Fruit fly (Drosophila melanogaster) whole organism, larva: ENCODE data around the gene myo.

ENCODE experiments used
- noc ChIP-seq: fragments of 200-800 bp; sonication (Bioruptor generic); optimal IDR thresholded peaks from 3 replicates; lab custom pipeline; 2019; ENCODE audit warnings: missing biosample characterization, mild to moderate bottlenecking, missing genetic modification characterization, moderate library complexity

myo gene

DNA sequence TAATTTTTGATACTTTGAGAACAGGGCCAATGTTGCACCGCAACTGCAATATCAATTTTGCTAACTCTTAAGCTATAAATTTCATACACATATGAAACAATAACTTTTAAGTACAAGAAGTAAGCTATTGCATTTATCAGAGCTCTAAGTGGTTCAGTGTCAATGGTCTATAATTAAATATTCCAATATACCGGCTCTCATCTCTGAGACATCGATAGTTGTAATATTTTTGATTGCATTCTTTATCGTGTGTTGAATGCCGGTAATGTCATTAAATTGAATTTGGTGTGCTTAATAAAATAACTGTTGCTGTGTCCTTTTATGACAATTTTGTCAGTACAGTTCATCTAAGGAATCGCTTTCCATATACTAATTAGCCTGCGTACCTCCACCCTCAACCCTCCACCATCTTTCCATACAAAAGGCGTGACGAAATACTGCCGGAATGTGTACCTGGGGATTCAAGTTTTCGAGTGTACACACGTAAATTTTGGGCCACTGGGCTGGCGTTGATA lies 24.9 kb downstream of the myo start, which contains the start of gene CG11360:
Gene CG11360 (plus strand): TSS at position 238 of the 515 bp plus-strand sequence.
- TF ChIP-seq noc (tag; lab: Kevin White, UChicago) = no peak

DNA sequence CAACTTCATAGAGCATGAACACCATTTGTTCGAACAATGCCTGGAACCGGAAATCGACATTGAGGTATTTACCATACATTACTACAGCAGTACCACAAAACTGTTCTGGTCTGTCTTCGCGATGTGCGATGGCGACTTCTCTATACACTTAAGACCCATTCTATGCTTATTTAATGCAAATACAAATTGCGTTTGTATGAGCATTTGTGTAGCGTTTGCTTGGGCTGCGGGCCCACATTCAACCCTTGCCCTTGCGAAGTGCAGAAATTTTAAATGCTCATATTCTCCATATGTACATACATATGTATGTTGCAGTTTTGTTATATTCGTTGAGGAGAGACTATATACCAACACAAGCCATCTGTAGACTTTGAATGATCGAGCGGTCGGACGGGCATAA lies 31.6 kb downstream of the myo start:
- TF ChIP-seq noc (tag; lab: Kevin White, UChicago) = no peak

DNA sequence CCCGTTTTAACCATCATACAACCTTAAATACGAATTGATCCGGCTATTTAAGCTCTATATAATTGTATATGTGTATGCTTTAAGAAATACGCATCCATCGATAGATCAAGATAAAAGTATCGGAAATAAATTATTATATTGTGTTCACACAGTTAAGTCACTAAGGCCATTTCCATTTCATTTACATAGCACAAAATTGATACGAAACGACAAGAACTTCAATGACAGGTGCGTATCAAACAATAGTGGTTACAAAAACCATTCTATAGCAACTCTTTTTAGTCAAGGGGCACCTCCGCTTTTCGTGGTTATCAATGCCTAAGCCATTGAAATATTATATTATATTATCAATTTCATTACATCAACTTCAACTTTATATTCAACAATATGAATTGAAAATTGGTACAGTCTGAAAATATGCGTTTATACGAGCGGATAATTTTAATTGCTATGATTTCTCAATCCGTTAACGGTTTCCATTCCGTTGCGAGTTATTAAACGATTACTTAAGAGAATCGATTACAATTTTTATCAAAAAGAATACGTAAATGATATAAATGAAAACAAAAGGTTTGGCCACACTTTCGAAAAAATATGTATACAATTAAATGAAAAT lies 32.7 kb downstream of the myo start, which contains the start of the genes CG46466 and Slip1:
Gene CG46466 (minus strand): TSS at position 70 of the 616 bp plus-strand sequence.
Gene Slip1 (plus strand): TSS at position 567 of the 616 bp plus-strand sequence.
- no peak for TF ChIP-seq noc (tag; lab: Kevin White, UChicago)

DNA sequence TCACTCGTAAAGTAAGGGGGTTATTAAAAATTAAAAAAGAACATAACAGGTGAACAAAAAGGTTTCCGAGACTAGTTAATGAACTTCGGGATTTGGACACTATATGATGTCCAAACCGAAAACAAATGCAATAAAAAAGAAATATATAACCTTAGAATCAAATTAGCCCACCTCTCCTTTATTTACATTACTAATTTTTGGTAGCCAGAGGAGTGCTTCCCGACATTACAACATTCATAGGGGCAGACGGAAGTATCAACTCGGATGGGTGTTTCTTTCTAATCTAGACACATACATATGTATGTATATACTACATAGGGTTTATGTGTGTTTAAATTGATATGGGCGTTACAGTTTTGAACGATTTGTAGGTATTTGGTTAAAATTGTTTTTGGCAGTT lies 33.8 kb downstream of the myo start:
- TF ChIP-seq noc (tag; lab: Kevin White, UChicago) = no peak

DNA sequence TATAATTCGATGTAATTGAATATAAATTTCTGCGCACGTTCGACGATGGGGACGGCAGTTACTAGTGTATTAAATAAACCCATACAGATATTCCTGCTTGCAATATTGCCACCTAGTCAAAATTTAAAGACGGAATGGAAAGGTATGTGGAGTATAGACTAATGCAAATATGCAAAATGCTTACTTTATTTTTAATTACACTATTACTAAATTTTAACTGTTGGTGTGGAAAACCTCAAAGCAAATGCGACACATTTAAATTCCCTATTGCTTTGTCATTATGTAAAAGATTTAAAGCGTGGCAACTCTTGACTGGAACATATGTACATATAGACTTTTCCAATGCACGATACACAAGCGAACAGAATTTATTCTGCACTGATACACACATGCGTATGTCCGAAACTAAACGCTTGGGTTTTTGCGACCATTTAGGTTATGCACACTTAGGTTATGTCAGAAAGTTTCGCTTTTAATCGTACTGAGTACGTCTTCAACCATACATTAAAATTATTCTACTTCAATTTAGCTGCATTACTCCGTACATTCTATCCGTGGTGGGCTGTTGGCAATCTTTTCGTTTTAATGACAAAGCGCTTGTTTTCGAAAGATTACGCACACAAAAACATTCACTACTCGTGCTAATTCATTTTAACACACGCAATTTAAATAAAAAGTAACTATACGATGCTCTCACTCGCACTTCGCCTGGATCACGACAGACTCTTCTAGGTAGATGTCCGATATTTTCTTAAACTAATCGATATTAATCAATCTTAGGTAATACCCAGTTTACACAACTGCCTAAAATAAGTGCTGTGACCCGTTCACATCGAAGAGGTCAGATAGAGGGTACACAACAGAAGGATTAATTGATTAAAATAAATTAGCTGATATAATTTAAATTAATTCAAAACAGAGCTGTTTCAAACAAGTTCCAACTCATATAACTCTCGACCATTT lies 35.7 kb downstream of the myo start, which contains the start of gene gw:
Gene gw (minus strand): TSS at position 725 of the 963 bp plus-strand sequence.
- no peak for TF ChIP-seq noc (tag; lab: Kevin White, UChicago)

DNA sequence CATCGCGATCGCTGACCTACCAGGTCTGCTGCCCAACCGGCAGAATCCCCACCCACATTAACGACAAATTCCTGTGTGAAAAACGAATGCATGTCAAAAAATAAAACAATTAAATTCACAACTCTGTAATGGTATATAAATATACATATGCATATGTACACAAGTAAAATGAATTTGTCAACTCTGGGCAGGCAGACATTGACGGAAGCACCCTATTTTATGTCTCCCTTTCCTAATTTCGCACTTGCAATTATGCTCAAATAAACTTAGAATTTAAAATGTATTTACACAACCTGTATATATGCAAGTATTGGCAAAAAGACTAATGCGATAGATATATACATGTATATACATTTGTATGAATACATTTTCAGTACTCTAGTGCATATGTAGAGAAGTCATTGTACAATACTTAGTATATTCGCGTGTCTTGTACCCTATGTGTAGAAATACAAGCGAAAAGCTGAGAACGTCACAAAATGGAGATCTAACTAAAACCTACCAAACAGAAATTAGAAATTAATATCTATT lies 36.7 kb downstream of the myo start:
- TF ChIP-seq noc (tag; lab: Kevin White, UChicago) = no peak

DNA sequence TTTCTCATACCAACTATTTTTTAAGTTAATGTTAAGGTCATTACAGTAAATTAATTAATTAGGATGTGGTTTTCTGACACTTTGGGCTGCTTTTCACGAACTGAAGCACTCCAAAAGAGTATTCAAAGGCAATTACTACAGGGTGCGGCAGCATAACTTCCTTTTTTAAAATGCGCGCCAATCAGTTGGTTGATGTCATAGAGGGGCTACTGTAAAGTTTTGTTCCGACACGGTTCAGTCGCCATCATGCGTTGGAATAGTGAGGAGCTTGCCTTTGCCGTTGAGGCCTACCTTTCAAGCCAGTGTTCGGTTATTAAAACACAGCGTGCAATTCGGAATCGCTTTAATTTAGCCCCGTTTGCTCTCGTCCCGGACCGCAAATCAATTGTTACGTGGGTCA lies 48.5 kb downstream of the myo start:
- no peak for TF ChIP-seq noc (tag; lab: Kevin White, UChicago)

DNA sequence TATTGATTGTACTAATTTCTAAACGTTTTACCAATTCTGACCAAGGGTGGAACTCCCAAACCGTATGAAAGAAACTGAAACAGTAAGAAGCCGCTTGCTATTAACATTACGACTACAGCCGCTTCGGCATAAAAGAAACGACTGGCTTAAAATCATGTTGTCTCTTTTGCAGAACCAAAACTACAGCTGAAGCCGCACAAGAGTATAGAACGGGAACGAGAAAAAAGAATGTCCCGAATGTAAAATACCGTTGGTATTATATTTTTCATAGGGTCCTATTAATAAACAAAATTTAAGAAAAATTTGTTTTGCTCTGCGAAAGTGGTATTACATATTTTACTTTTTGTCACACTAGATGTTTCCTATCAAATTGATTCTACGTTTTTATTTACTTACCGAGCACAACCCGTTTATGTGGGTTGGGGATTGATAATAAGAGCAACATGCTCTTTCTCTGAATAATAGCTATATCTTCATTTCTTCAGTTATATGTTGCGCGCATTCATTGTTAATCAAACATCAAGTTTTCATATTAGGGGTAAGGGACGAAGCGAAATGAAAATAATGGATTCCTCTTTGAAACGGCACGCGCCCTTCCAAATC lies 49.3 kb downstream of the myo start, which contains the start of gene Ekar:
Gene Ekar (minus strand): TSS at position 143 of the 603 bp plus-strand sequence.
- no peak for TF ChIP-seq noc (tag; lab: Kevin White, UChicago)
